Worm (Caenorhabditis elegans) whole organism, late embryonic: ENCODE measurements around the gene attf-5.

ENCODE experiments used
- C38D4.7 ChIP-seq: fragments of 200-800 bp; sonication (Bioruptor generic); optimal IDR thresholded peaks from 2 replicates; lab custom pipeline; 2018; ENCODE audit warnings: mild to moderate bottlenecking, missing genetic modification characterization, moderate library complexity, missing compliant biosample characterization
- F13H6.1 ChIP-seq: sonication (generic microtip); optimal IDR thresholded peaks from 2 replicates; lab custom pipeline; 2016; ENCODE audit warnings: missing genetic modification characterization, missing compliant biosample characterization
- K02D7.2 ChIP-seq: sonication (generic microtip); optimal IDR thresholded peaks from 2 replicates; lab custom pipeline; 2017; ENCODE audit warnings: mild to moderate bottlenecking, missing genetic modification characterization, missing compliant biosample characterization
- K09A11.1 ChIP-seq: sonication (generic microtip); optimal IDR thresholded peaks from 2 replicates; lab custom pipeline; 2017; ENCODE audit warnings: antibody characterized with exemption, mild to moderate bottlenecking, missing genetic modification characterization, missing compliant biosample characterization; ENCODE audit not compliant: insufficient read depth
- T23F11.4 ChIP-seq: fragments of 200-800 bp; sonication (Bioruptor generic); optimal IDR thresholded peaks from 2 replicates; lab custom pipeline; 2018; ENCODE audit warnings: mild to moderate bottlenecking, missing genetic modification characterization, missing compliant biosample characterization
- ahr-1 ChIP-seq: sonication (generic microtip); optimal IDR thresholded peaks from 2 replicates; lab custom pipeline; 2016; ENCODE audit warnings: missing genetic modification characterization, missing compliant biosample characterization
- ama-1 ChIP-seq: fragments of 150-350 bp; optimal IDR thresholded peaks from 2 replicates; lab custom pipeline; 2014
- ceh-14 ChIP-seq: sonication (generic microtip); optimal IDR thresholded peaks from 2 replicates; lab custom pipeline; 2016; ENCODE audit warnings: missing genotype, missing genetic modification characterization, missing compliant biosample characterization
- ceh-2 ChIP-seq: sonication (generic microtip); optimal IDR thresholded peaks from 2 replicates; lab custom pipeline; 2016; ENCODE audit warnings: missing genotype, missing genetic modification characterization, missing compliant biosample characterization
- ceh-31 ChIP-seq: sonication (generic microtip); optimal IDR thresholded peaks from 2 replicates; lab custom pipeline; 2016; ENCODE audit warnings: missing genetic modification characterization, missing compliant biosample characterization
- ceh-9 ChIP-seq: sonication (generic microtip); optimal IDR thresholded peaks from 2 replicates; lab custom pipeline; 2016; ENCODE audit warnings: mild to moderate bottlenecking, missing genetic modification characterization, inconsistent platforms, missing compliant biosample characterization
- dve-1 ChIP-seq: sonication (generic microtip); optimal IDR thresholded peaks from 2 replicates; lab custom pipeline; 2017; ENCODE audit warnings: antibody characterized with exemption, mild to moderate bottlenecking, missing genetic modification characterization, missing compliant biosample characterization
- elt-2 ChIP-seq: sonication (generic microtip); optimal IDR thresholded peaks from 2 replicates; lab custom pipeline; 2016; ENCODE audit warnings: missing genetic modification reagents, missing genetic modification characterization, missing compliant biosample characterization
- ets-4 ChIP-seq: sonication (generic microtip); optimal IDR thresholded peaks from 2 replicates; lab custom pipeline; 2016; ENCODE audit warnings: missing genetic modification characterization, missing compliant biosample characterization
- gmeb-2 ChIP-seq: sonication (generic microtip); optimal IDR thresholded peaks from 2 replicates; lab custom pipeline; 2016; ENCODE audit warnings: missing genetic modification characterization, inconsistent platforms, missing compliant biosample characterization
- hlh-8 ChIP-seq: sonication (generic microtip); optimal IDR thresholded peaks from 2 replicates; lab custom pipeline; 2016; ENCODE audit warnings: missing genotype, missing genetic modification characterization, missing compliant biosample characterization
- lim-6 ChIP-seq: sonication (generic microtip); optimal IDR thresholded peaks from 2 replicates; lab custom pipeline; 2016; ENCODE audit warnings: missing genetic modification characterization, missing compliant biosample characterization
- mec-3 ChIP-seq: sonication (generic microtip); optimal IDR thresholded peaks from 2 replicates; lab custom pipeline; 2016; ENCODE audit warnings: borderline replicate concordance, missing genetic modification characterization, missing compliant biosample characterization
- nhr-11 ChIP-seq: fragments of 150-350 bp; optimal IDR thresholded peaks from 2 replicates; lab custom pipeline; 2014; ENCODE audit warnings: missing biosample characterization, missing genetic modification characterization
- odd-2 ChIP-seq: sonication (generic microtip); optimal IDR thresholded peaks from 2 replicates; lab custom pipeline; 2017; ENCODE audit warnings: antibody characterized with exemption, mild to moderate bottlenecking, missing genetic modification characterization, missing compliant biosample characterization
- pag-3 ChIP-seq: sonication (generic microtip); optimal IDR thresholded peaks from 2 replicates; lab custom pipeline; 2016; ENCODE audit warnings: missing compliant biosample characterization, missing genetic modification characterization, borderline replicate concordance
- pat-9 ChIP-seq: fragments of 200-800 bp; sonication (Bioruptor generic); optimal IDR thresholded peaks from 2 replicates; lab custom pipeline; 2018; ENCODE audit warnings: mild to moderate bottlenecking, missing genetic modification characterization, moderate library complexity, missing compliant biosample characterization
- pha-2 ChIP-seq: sonication (generic microtip); optimal IDR thresholded peaks from 2 replicates; lab custom pipeline; 2017; ENCODE audit warnings: mild to moderate bottlenecking, missing genetic modification characterization, missing compliant biosample characterization
- pha-4 ChIP-seq: fragments of 150-350 bp; optimal IDR thresholded peaks from 2 replicates; lab custom pipeline; 2018; ENCODE audit warnings: missing biosample characterization, missing genetic modification reagents, missing genetic modification characterization
- pros-1 ChIP-seq: fragments of 150-350 bp; optimal IDR thresholded peaks from 2 replicates; lab custom pipeline; 2014; ENCODE audit warnings: missing biosample characterization, missing genetic modification reagents, missing genetic modification characterization
- ref-2 ChIP-seq: sonication (generic microtip); optimal IDR thresholded peaks from 2 replicates; lab custom pipeline; 2016; ENCODE audit warnings: missing genetic modification characterization, missing compliant biosample characterization
- rnt-1 ChIP-seq: sonication (generic microtip); optimal IDR thresholded peaks from 2 replicates; lab custom pipeline; 2016; ENCODE audit warnings: missing genetic modification characterization, missing compliant biosample characterization
- sox-2 ChIP-seq: fragments of 200-800 bp; sonication (Bioruptor generic); IDR thresholded peaks from 2 replicates; pipeline ENCODE4 v1.3.6; 2022; ENCODE audit warnings: missing genetic modification reagents, missing genetic modification characterization, missing compliant biosample characterization
- sox-4 ChIP-seq: sonication (generic microtip); optimal IDR thresholded peaks from 2 replicates; lab custom pipeline; 2017; ENCODE audit warnings: mild to moderate bottlenecking, missing genetic modification characterization, inconsistent platforms, missing compliant biosample characterization
- unc-3 ChIP-seq, 2 experiments: fragments of 200-800 bp in 1 of 2; sonication (Bioruptor generic) in 1 of 2; sonication (generic microtip) in 1 of 2; conservative IDR thresholded peaks in 1 of 2; optimal IDR thresholded peaks in 1 of 2; 2 replicates each; pipeline versions ENCODE4 v1.3.6 to Lab custom; 2016 to 2022; ENCODE audit warnings: missing compliant biosample characterization in 2 of 2, missing genetic modification characterization in 2 of 2, missing genetic modification reagents in 1 of 2
- unc-42 ChIP-seq: sonication (generic microtip); optimal IDR thresholded peaks from 2 replicates; lab custom pipeline; 2016; ENCODE audit warnings: missing genotype, missing genetic modification characterization, missing compliant biosample characterization
- unc-55 ChIP-seq: sonication (generic microtip); optimal IDR thresholded peaks from 2 replicates; lab custom pipeline; 2017; ENCODE audit warnings: missing biosample characterization, missing genetic modification reagents, missing genetic modification characterization
- unc-86 ChIP-seq: sonication (generic microtip); optimal IDR thresholded peaks from 2 replicates; lab custom pipeline; 2016; ENCODE audit warnings: missing genetic modification characterization, missing compliant biosample characterization
- zip-5 ChIP-seq: sonication (generic microtip); optimal IDR thresholded peaks from 2 replicates; lab custom pipeline; 2016; ENCODE audit warnings: missing genetic modification characterization, missing compliant biosample characterization
- ztf-16 ChIP-seq: sonication (generic microtip); optimal IDR thresholded peaks from 2 replicates; lab custom pipeline; 2017; ENCODE audit warnings: missing genetic modification characterization, missing compliant biosample characterization

The attf-5 gene

ce11 chrX:810694-811093 lies 22.5 kb downstream of the attf-5 start, which contains the start of gene F25E2.2:
Gene F25E2.2, minus strand, starts transcription at chrX:810794.
- TF ChIP-seq unc-42 = no peak
- no peak for TF ChIP-seq ztf-16 (tag; lab: Kevin White, UChicago)
- no peak for TF ChIP-seq pat-9 (tag; lab: Kevin White, UChicago)
- TF ChIP-seq zip-5 (tag; lab: Kevin White, UChicago) = no peak
- no peak for TF ChIP-seq pha-4
- TF ChIP-seq odd-2 (tag; lab: Kevin White, UChicago) = no peak
- TF ChIP-seq mec-3 (tag; lab: Kevin White, UChicago) = no peak
- TF ChIP-seq ceh-14 (tag; lab: Kevin White, UChicago) = no peak
- no peak for TF ChIP-seq sox-2 (GFP tag; lab: Robert Waterston, UW)
- TF ChIP-seq ceh-2 (tag; lab: Kevin White, UChicago) = no peak
- no peak for TF ChIP-seq hlh-8 (tag; lab: Kevin White, UChicago)

ce11 chrX:812264-812663 lies 24.1 kb downstream of the attf-5 start:
- TF ChIP-seq mec-3 (tag; lab: Kevin White, UChicago) (no peak), unc-55 (GFP tag; lab: Kevin White, UChicago) (peak; percentile 7), pha-2 (tag; lab: Kevin White, UChicago) (no peak)

ce11 chrX:813063-813462 lies 24.9 kb downstream of the attf-5 start, which contains the start of gene F25E2.3:
Gene F25E2.3, minus strand, starts transcription at chrX:813163.
- TF ChIP-seq elt-2 (tag; lab: Kevin White, UChicago) = no peak
- no peak for TF ChIP-seq nhr-11 (tag; lab: Kevin White, UChicago)
- TF ChIP-seq unc-86 (tag; lab: Kevin White, UChicago) = no peak
- no peak for TF ChIP-seq sox-2 (GFP tag; lab: Robert Waterston, UW)
- TF ChIP-seq sox-4 (tag; lab: Kevin White, UChicago) = no peak
- TF ChIP-seq ceh-9 (tag; lab: Kevin White, UChicago) = no peak
- TF ChIP-seq dve-1 = no peak
- no peak for TF ChIP-seq ceh-14 (tag; lab: Kevin White, UChicago)
- TF ChIP-seq ref-2 = no peak
- no peak for TF ChIP-seq rnt-1 (tag; lab: Kevin White, UChicago)
- TF ChIP-seq ahr-1 = no peak
- no peak for TF ChIP-seq K02D7.2 (tag; lab: Kevin White, UChicago)
- TF ChIP-seq pag-3 (tag; lab: Kevin White, UChicago) = no peak
- no peak for TF ChIP-seq lim-6 (tag; lab: Kevin White, UChicago)
- no peak for TF ChIP-seq ama-1 (lab: Kevin White, UChicago)
- no peak for TF ChIP-seq unc-3 (GFP tag; conservative IDR thresholded peaks at IDR 0.05; lab: Robert Waterston, UW)
- no peak for TF ChIP-seq unc-3 (tag; optimal IDR thresholded peaks at IDR 0.05; lab: Kevin White, UChicago)
- no peak for TF ChIP-seq pros-1 (tag; lab: Kevin White, UChicago)
- TF ChIP-seq ceh-31 = no peak
- no peak for TF ChIP-seq gmeb-2 (tag; lab: Kevin White, UChicago)
- TF ChIP-seq T23F11.4 (GFP tag; lab: Kevin White, UChicago) = no peak

ce11 chrX:815929-816328 lies 27.8 kb downstream of the attf-5 start, which contains the start of gene ifd-2:
Gene ifd-2, minus strand, starts transcription at chrX:815929.
- TF ChIP-seq F13H6.1 (tag; lab: Kevin White, UChicago) = no peak
- peak; percentile 78 for TF ChIP-seq elt-2 (tag; lab: Kevin White, UChicago)
- TF ChIP-seq, all 69 proteins: peak for 1

- TF ChIP-seq ceh-14 (tag; lab: Kevin White, UChicago) (no peak), K09A11.1 (tag; lab: Kevin White, UChicago) (no peak), ets-4 (tag; lab: Kevin White, UChicago) (no peak), elt-2 (tag; lab: Kevin White, UChicago) (no peak), pat-9 (tag; lab: Kevin White, UChicago) (no peak), T23F11.4 (GFP tag; lab: Kevin White, UChicago) (no peak), unc-3 (GFP tag; conservative IDR thresholded peaks at IDR 0.05; lab: Robert Waterston, UW) (no peak), unc-3 (tag; optimal IDR thresholded peaks at IDR 0.05; lab: Kevin White, UChicago) (no peak), C38D4.7 (no peak)
Observed at ce11 chrX:817984-818383, 29.8 kb downstream of the attf-5 start.
